Worm (Caenorhabditis elegans) whole organism, L4 larva: ENCODE data around the gene C48B4.12.

Experiments used
- F26F4.8 ChIP-seq: fragments of 200-800 bp; sonication (Bioruptor generic); conservative IDR thresholded peaks from 2 replicates; pipeline ENCODE4 v1.3.6; 2022; ENCODE audit warnings: missing genetic modification characterization, missing compliant biosample characterization
- F37D6.2 ChIP-seq: sonication (generic microtip); optimal IDR thresholded peaks from 2 replicates; lab custom pipeline; 2016; ENCODE audit warnings: mild to moderate bottlenecking, missing genetic modification characterization, missing compliant biosample characterization
- T26A8.4 ChIP-seq: fragments of 200-800 bp; sonication (Bioruptor generic); IDR thresholded peaks from 2 replicates; pipeline ENCODE4 v1.3.6; 2022; ENCODE audit warnings: missing genetic modification characterization, missing compliant biosample characterization
- Y105C5A.15 ChIP-seq: fragments of 200-800 bp; sonication (Bioruptor generic); IDR thresholded peaks from 2 replicates; pipeline ENCODE4 v1.3.6; 2022; ENCODE audit warnings: missing genetic modification characterization, missing compliant biosample characterization
- aha-1 ChIP-seq: fragments of 150-350 bp; peaks from one replicate; lab custom pipeline; 2014; ENCODE audit warnings: missing biosample characterization, missing genetic modification characterization
- arid-1 ChIP-seq: fragments of 200-800 bp; sonication (Bioruptor generic); conservative IDR thresholded peaks from 2 replicates; pipeline ENCODE4 v1.3.6; 2022; ENCODE audit warnings: missing genetic modification reagents, missing genetic modification characterization, missing compliant biosample characterization
- attf-4 ChIP-seq: sonication (generic microtip); optimal IDR thresholded peaks from 3 replicates; lab custom pipeline; 2017; ENCODE audit warnings: missing biosample characterization, missing genetic modification characterization
- ceh-20 ChIP-seq: fragments of 200-800 bp; sonication (Bioruptor generic); IDR thresholded peaks from 2 replicates; pipeline ENCODE4 v1.3.6; 2022; ENCODE audit warnings: missing genetic modification reagents, missing genetic modification characterization, missing compliant biosample characterization
- ctbp-1 ChIP-seq: fragments of 200-800 bp; sonication (Bioruptor generic); IDR thresholded peaks from 2 replicates; pipeline ENCODE4 v1.3.6; 2022; ENCODE audit warnings: missing genetic modification reagents, missing genetic modification characterization, missing compliant biosample characterization
- daf-12 ChIP-seq: fragments of 150-350 bp; optimal IDR thresholded peaks from 2 replicates; lab custom pipeline; 2014; ENCODE audit warnings: missing biosample characterization, missing genetic modification reagents, missing genetic modification characterization
- daf-16 ChIP-seq, 3 experiments: sonication (generic microtip); optimal IDR thresholded peaks; 2 replicates each; lab custom pipeline; 2016 to 2017; ENCODE audit warnings: missing genetic modification characterization in 3 of 3, missing genetic modification reagents in 3 of 3, mild to moderate bottlenecking in 2 of 3, missing compliant biosample characterization in 2 of 3, missing biosample characterization in 1 of 3, moderate library complexity in 1 of 3
- dpl-1 ChIP-seq: fragments of 150-350 bp; optimal IDR thresholded peaks from 2 replicates; lab custom pipeline; 2014; ENCODE audit warnings: missing biosample characterization, missing genetic modification reagents, missing genetic modification characterization
- duxl-1 ChIP-seq: sonication (generic microtip); optimal IDR thresholded peaks from 2 replicates; lab custom pipeline; 2016; ENCODE audit warnings: mild to moderate bottlenecking, missing genetic modification characterization, moderate library complexity, missing compliant biosample characterization; ENCODE audit not compliant: poor library complexity
- dve-1 ChIP-seq: sonication (generic microtip); optimal IDR thresholded peaks from 2 replicates; lab custom pipeline; 2017; ENCODE audit warnings: antibody characterized with exemption, mild to moderate bottlenecking, missing genetic modification characterization, missing compliant biosample characterization; ENCODE audit not compliant: insufficient read depth
- egl-43 ChIP-seq: fragments of 200-800 bp; sonication (Bioruptor generic); IDR thresholded peaks from 2 replicates; pipeline ENCODE4 v1.3.6; 2022; ENCODE audit warnings: missing genetic modification reagents, missing genetic modification characterization, missing compliant biosample characterization
- fkh-10 ChIP-seq: fragments of 150-350 bp; optimal IDR thresholded peaks from 2 replicates; lab custom pipeline; 2014; ENCODE audit warnings: missing biosample characterization, missing genetic modification reagents, missing genetic modification characterization
- hif-1 ChIP-seq, 2 experiments: sonication (generic microtip); optimal IDR thresholded peaks; 2 replicates each; lab custom pipeline; 2016 to 2017; ENCODE audit warnings: missing compliant biosample characterization in 2 of 2, missing genetic modification characterization in 2 of 2, missing genetic modification reagents in 2 of 2, missing genotype in 2 of 2, mild to moderate bottlenecking in 1 of 2
- hlh-11 ChIP-seq: fragments of 200-800 bp; sonication (Bioruptor generic); optimal IDR thresholded peaks from 2 replicates; lab custom pipeline; 2018; ENCODE audit warnings: mild to moderate bottlenecking, missing genetic modification characterization, missing compliant biosample characterization
- hlh-30 ChIP-seq: sonication (generic microtip); optimal IDR thresholded peaks from 2 replicates; lab custom pipeline; 2017; ENCODE audit warnings: antibody characterized with exemption, mild to moderate bottlenecking, missing genetic modification characterization, missing compliant biosample characterization; ENCODE audit not compliant: insufficient read depth
- hmg-1.1 ChIP-seq: fragments of 200-800 bp; sonication (Bioruptor generic); IDR thresholded peaks from 2 replicates; pipeline ENCODE4 v1.3.6; 2022; ENCODE audit warnings: missing genetic modification reagents, missing genetic modification characterization, missing compliant biosample characterization
- lin-29 ChIP-seq: fragments of 200-800 bp; sonication (Bioruptor generic); IDR thresholded peaks from 2 replicates; pipeline ENCODE4 v1.3.6; 2022; ENCODE audit warnings: missing genetic modification reagents, missing genetic modification characterization, missing compliant biosample characterization
- lin-38 ChIP-seq: fragments of 200-800 bp; sonication (Bioruptor generic); IDR thresholded peaks from 2 replicates; pipeline ENCODE4 v1.3.6; 2022; ENCODE audit warnings: missing genetic modification reagents, missing genetic modification characterization, missing compliant biosample characterization
- lin-39 ChIP-seq: fragments of 150-350 bp; optimal IDR thresholded peaks from 2 replicates; lab custom pipeline; 2014; ENCODE audit warnings: missing biosample characterization, missing genetic modification reagents, missing genetic modification characterization
- lsy-2 ChIP-seq, 2 experiments: fragments of 150-350 bp in 1 of 2; sonication (generic microtip) in 1 of 2; optimal IDR thresholded peaks; 2 replicates each; lab custom pipeline; 2014 to 2017; ENCODE audit warnings: missing biosample characterization in 2 of 2, missing genetic modification characterization in 2 of 2
- mdl-1 ChIP-seq, 2 experiments: fragments of 150-350 bp in 1 of 2; sonication (generic microtip) in 1 of 2; optimal IDR thresholded peaks; 2 replicates each; lab custom pipeline; 2014 to 2017; ENCODE audit warnings: missing biosample characterization in 2 of 2, missing genetic modification characterization in 2 of 2
- mes-2 ChIP-seq: sonication (generic microtip); optimal IDR thresholded peaks from 2 replicates; lab custom pipeline; 2016; ENCODE audit warnings: missing genotype, mild to moderate bottlenecking, missing genetic modification characterization, missing compliant biosample characterization; ENCODE audit not compliant: poor library complexity, severe bottlenecking
- nhr-10 ChIP-seq: fragments of 150-350 bp; optimal IDR thresholded peaks from 2 replicates; lab custom pipeline; 2014; ENCODE audit warnings: missing biosample characterization, missing genetic modification characterization
- nhr-11 ChIP-seq: fragments of 150-350 bp; optimal IDR thresholded peaks from 2 replicates; lab custom pipeline; 2014; ENCODE audit warnings: missing biosample characterization, missing genetic modification characterization
- nhr-111 ChIP-seq: fragments of 200-800 bp; sonication (Bioruptor generic); optimal IDR thresholded peaks from 2 replicates; lab custom pipeline; 2018; ENCODE audit warnings: mild to moderate bottlenecking, missing genetic modification characterization, missing compliant biosample characterization
- nhr-28 ChIP-seq: fragments of 150-350 bp; optimal IDR thresholded peaks from 2 replicates; lab custom pipeline; 2014; ENCODE audit warnings: missing biosample characterization, missing genetic modification characterization
- nhr-42 ChIP-seq: fragments of 200-800 bp; sonication (Bioruptor generic); IDR thresholded peaks from 2 replicates; pipeline ENCODE4 v1.3.6; 2022; ENCODE audit warnings: missing genetic modification characterization, missing compliant biosample characterization
- nhr-48 ChIP-seq: sonication (generic microtip); optimal IDR thresholded peaks from 2 replicates; lab custom pipeline; 2016; ENCODE audit warnings: mild to moderate bottlenecking, missing genetic modification characterization, missing compliant biosample characterization
- nhr-6 ChIP-seq: fragments of 150-350 bp; optimal IDR thresholded peaks from 2 replicates; lab custom pipeline; 2014; ENCODE audit warnings: missing biosample characterization, missing genetic modification characterization
- nhr-77 ChIP-seq: fragments of 150-350 bp; optimal IDR thresholded peaks from 2 replicates; lab custom pipeline; 2014; ENCODE audit warnings: missing biosample characterization, missing genetic modification characterization
- pqm-1 ChIP-seq: sonication (generic microtip); optimal IDR thresholded peaks from 2 replicates; lab custom pipeline; 2017; ENCODE audit warnings: missing biosample characterization, missing genetic modification characterization
- snpc-4 ChIP-seq: fragments of 150-350 bp; optimal IDR thresholded peaks from 2 replicates; lab custom pipeline; 2014; ENCODE audit warnings: missing biosample characterization, missing genetic modification characterization
- spr-1 ChIP-seq: sonication (generic microtip); optimal IDR thresholded peaks from 2 replicates; lab custom pipeline; 2016; ENCODE audit warnings: mild to moderate bottlenecking, missing genetic modification characterization, missing compliant biosample characterization
- unc-62 ChIP-seq, 3 experiments: fragments of 150-350 bp in 1 of 3; sonication (generic microtip); optimal IDR thresholded peaks in 2 of 3; peaks in 1 of 3; 1 replicate in 1 of 3; 2 replicates in 2 of 3; lab custom pipeline; 2014 to 2017; ENCODE audit warnings: missing biosample characterization in 3 of 3, missing genetic modification characterization in 3 of 3, missing genetic modification reagents in 3 of 3, missing genotype in 1 of 3
- vab-7 ChIP-seq: fragments of 200-800 bp; sonication (Bioruptor generic); IDR thresholded peaks from 2 replicates; pipeline ENCODE4 v1.3.6; 2022; ENCODE audit warnings: missing genetic modification reagents, missing genetic modification characterization, missing compliant biosample characterization
- zag-1 ChIP-seq: fragments of 150-350 bp; optimal IDR thresholded peaks from 2 replicates; lab custom pipeline; 2014; ENCODE audit warnings: missing biosample characterization, missing genetic modification characterization
- zfp-2 ChIP-seq: sonication (generic microtip); optimal IDR thresholded peaks from 2 replicates; lab custom pipeline; 2016; ENCODE audit warnings: mild to moderate bottlenecking, missing genetic modification characterization, missing compliant biosample characterization
- ztf-7 ChIP-seq: fragments of 150-350 bp; optimal IDR thresholded peaks from 2 replicates; lab custom pipeline; 2014; ENCODE audit warnings: missing biosample characterization, missing genetic modification characterization

The C48B4.12 gene

ce11 chrIII:9568451-9568850, 28.7 kb upstream of the C48B4.12 start, which contains the start of gene C48B4.13 (continued):
- TF ChIP-seq lin-29 (GFP tag; lab: Robert Waterston, UW) (no peak), spr-1 (tag; lab: Kevin White, UChicago) (no peak)

ce11 chrIII:9570869-9571268, 26.3 kb upstream of the C48B4.12 start:
- TF ChIP-seq lin-38 (GFP tag; lab: Robert Waterston, UW) (peak; percentile 42; the same call in 1 of the 2 replicates), T26A8.4 (GFP tag; lab: Robert Waterston, UW) (peak; percentile 21; the same call in 1 of the 2 replicates), lsy-2 (tag; optimal IDR thresholded peaks at IDR 0.05; lab: Kevin White, UChicago) (peak in 1 of 2 experiments; percentile 54), mes-2 (peak; percentile 13), dpl-1 (peak; percentile 85), attf-4 (no peak)

ce11 chrIII:9580039-9580891, 16.9 kb upstream of the C48B4.12 start, which contains the start of gene ced-7:
TSS of gene ced-7 (minus strand) at chrIII:9580089.
- TF ChIP-seq unc-62 (GFP tag; optimal IDR thresholded peaks at IDR 0.05 in 1 of 2; lab: Kevin White, UChicago) (peak in 1 of 2 experiments; percentile 45), unc-62 (tag; optimal IDR thresholded peaks at IDR 0.05; lab: Kevin White, UChicago) (no peak), daf-16 (GFP tag; optimal IDR thresholded peaks at IDR 0.05; lab: Kevin White, UChicago) (no peak), daf-16 (tag; optimal IDR thresholded peaks at IDR 0.05; lab: Kevin White, UChicago) (peak; percentile 77), F37D6.2 (tag; lab: Kevin White, UChicago) (no peak), hlh-30 (tag; lab: Kevin White, UChicago) (peak; percentile 87), lin-38 (GFP tag; lab: Robert Waterston, UW) (peak; percentile 49), lsy-2 (tag; optimal IDR thresholded peaks at IDR 0.05; lab: Kevin White, UChicago) (peak in 1 of 2 experiments; percentile 28)

- no peak for TF ChIP-seq ctbp-1
- no peak for TF ChIP-seq mdl-1 (tag; optimal IDR thresholded peaks at IDR 0.05; lab: Kevin White, UChicago)
- peak; percentile 29 for TF ChIP-seq nhr-28 (tag; lab: Kevin White, UChicago)
- TF ChIP-seq ztf-7 (tag; lab: Kevin White, UChicago): no peak
- no peak for TF ChIP-seq zag-1 (tag; lab: Kevin White, UChicago)
- TF ChIP-seq lin-38 (GFP tag; lab: Robert Waterston, UW): no peak
- TF ChIP-seq pqm-1 (tag; lab: Kevin White, UChicago): peak; percentile 4
- no peak for TF ChIP-seq nhr-111
- no peak for TF ChIP-seq nhr-10 (tag; lab: Kevin White, UChicago)
- no peak for TF ChIP-seq Y105C5A.15 (GFP tag; lab: Robert Waterston, UW)
- TF ChIP-seq lsy-2 (tag; optimal IDR thresholded peaks at IDR 0.05; lab: Kevin White, UChicago): no peak
- TF ChIP-seq nhr-42 (GFP tag; lab: Robert Waterston, UW): no peak
- TF ChIP-seq nhr-6 (tag; lab: Kevin White, UChicago): no peak
- TF ChIP-seq vab-7 (GFP tag; lab: Robert Waterston, UW): no peak
- TF ChIP-seq hif-1 (tag; optimal IDR thresholded peaks at IDR 0.05; lab: Kevin White, UChicago): no peak
- TF ChIP-seq hlh-11 (tag; lab: Kevin White, UChicago): peak; percentile 14
- TF ChIP-seq F26F4.8: no peak
- TF ChIP-seq egl-43 (GFP tag; lab: Robert Waterston, UW): no peak
- no peak for TF ChIP-seq nhr-11 (tag; lab: Kevin White, UChicago)
- TF ChIP-seq fkh-10 (GFP tag; lab: Kevin White, UChicago): no peak
- no peak for TF ChIP-seq snpc-4
- TF ChIP-seq nhr-48 (tag; lab: Kevin White, UChicago): no peak
- no peak for TF ChIP-seq arid-1 (GFP tag; lab: Robert Waterston, UW)
- no peak for TF ChIP-seq hmg-1.1 (GFP tag; lab: Robert Waterston, UW)
- no peak for TF ChIP-seq lin-39 (tag; lab: Kevin White, UChicago)
- no peak for TF ChIP-seq F37D6.2 (tag; lab: Kevin White, UChicago)
- no peak for TF ChIP-seq daf-12 (tag; lab: Kevin White, UChicago)
- TF ChIP-seq daf-16 (GFP tag; optimal IDR thresholded peaks at IDR 0.05; lab: Kevin White, UChicago): no peak
- peak; percentile 99 for TF ChIP-seq daf-16 (tag; optimal IDR thresholded peaks at IDR 0.05; lab: Kevin White, UChicago)
- no peak for TF ChIP-seq ceh-20
- no peak for TF ChIP-seq zfp-2
- TF ChIP-seq duxl-1 (tag; lab: Kevin White, UChicago): no peak
- TF ChIP-seq dve-1 (tag; lab: Kevin White, UChicago): peak; percentile 75
- no peak for TF ChIP-seq aha-1 (tag; lab: Kevin White, UChicago)
- peak; percentile 21 for TF ChIP-seq nhr-77 (tag; lab: Kevin White, UChicago)
These were observed 14.9 kb upstream of the C48B4.12 start, which contains the start of gene C48B4.3 for ce11 chrIII:9582240-9582639. TSS of gene C48B4.3 (minus strand) at chrIII:9582388.
